Worm (Caenorhabditis elegans): ENCODE data around the gene F09E5.14.

DNA sequence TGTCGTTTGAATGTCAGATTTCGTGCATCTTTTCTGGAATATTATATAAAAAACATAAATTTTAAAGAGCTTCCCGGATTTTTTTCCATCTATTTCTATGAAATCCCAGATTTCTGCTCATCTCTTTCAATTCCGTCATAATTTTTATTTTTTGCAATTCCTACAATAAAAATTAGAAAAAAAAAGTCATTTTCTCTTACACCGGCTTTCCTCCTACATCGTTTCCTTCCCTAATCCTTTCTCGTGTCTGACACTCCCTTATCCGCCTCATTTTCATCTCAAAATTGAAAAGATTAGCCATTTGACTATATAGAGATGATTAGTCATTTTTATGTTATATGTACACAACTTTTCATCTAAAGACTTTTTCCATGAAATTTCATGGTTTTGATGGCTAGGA, 33.9 kb downstream of the F09E5.14 start:
- TF ChIP-seq W03F9.2 (tag; optimal IDR thresholded peaks at IDR 0.05) (no peak), him-1 (tag; optimal IDR thresholded peaks at IDR 0.05) (no peak), dao-5 (tag; optimal IDR thresholded peaks at IDR 0.05) (no peak)
